ENCODE assay signal across 1 fruit fly cellular context in the genomic region with DNA sequence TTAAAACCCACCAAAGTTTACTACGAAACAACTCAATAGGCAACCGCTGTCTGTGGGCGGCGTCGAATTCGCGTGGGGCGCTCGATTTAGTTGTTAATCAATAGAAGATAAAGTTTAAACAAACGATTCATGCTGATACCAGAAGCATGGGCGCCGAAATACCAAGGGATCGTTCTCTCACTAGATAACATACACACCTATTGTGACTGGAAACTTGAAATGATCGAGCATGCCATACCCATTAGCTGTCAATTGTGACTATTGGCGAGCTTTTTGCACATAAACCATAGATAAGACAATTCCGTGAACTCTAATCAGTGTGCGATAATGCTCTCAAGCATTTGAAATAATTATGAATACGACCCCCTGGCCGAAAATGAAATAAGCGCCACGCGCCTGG.
TF ChIP-seq lines count a peak whose summit lies in the region.

No protein-coding gene starts in this region.

TF ChIP-seq in whole organism, embryonic, 481 proteins besides CTCF, POLR2A, EP300 and RAD21 (continued from another document and continues in another):
- TF ChIP-seq MTF-1 (GFP tag; optimal IDR thresholded peaks at IDR 0.05; lab: Kevin White, UChicago; ENCODE audit: borderline replicate concordance) (no peak), CG31441 (GFP tag; IDR thresholded peaks at IDR 0.05; lab: Robert Waterston, UW) (no peak; the same call in 1 of the 2 replicates), wdn (GFP tag; IDR thresholded peaks at IDR 0.05; lab: Robert Waterston, UW) (peak; percentile 65), pfk (GFP tag; optimal IDR thresholded peaks at IDR 0.05; lab: Kevin White, UChicago) (no peak), CG17359 (tag; optimal IDR thresholded peaks at IDR 0.05; lab: Kevin White, UChicago) (peak; percentile 80), CG16863 (GFP tag; optimal IDR thresholded peaks at IDR 0.05; lab: Kevin White, UChicago) (peak; percentile 60), seq (GFP tag; IDR thresholded peaks at IDR 0.05; lab: Robert Waterston, UW) (peak; percentile 50; the same call in 1 of the 2 replicates), ci (GFP tag; IDR thresholded peaks at IDR 0.05; lab: Robert Waterston, UW) (peak; percentile 64; the same call in 2 of the 3 replicates), chn (GFP tag; optimal IDR thresholded peaks at IDR 0.05; lab: Kevin White, UChicago) (peak; percentile 74), gsb-n (tag; optimal IDR thresholded peaks at IDR 0.05; lab: Kevin White, UChicago) (peak; percentile 38), Dref (GFP tag; IDR thresholded peaks at IDR 0.05; lab: Robert Waterston, UW) (no peak), MESR4 (GFP tag; optimal IDR thresholded peaks at IDR 0.05; lab: Kevin White, UChicago) (no peak), slp2 (GFP tag; optimal IDR thresholded peaks at IDR 0.05; lab: Kevin White, UChicago) (peak; percentile 75), gce (GFP tag; IDR thresholded peaks at IDR 0.05; lab: Robert Waterston, UW) (no peak), CG13624 (GFP tag; optimal IDR thresholded peaks at IDR 0.05; lab: Kevin White, UChicago) (peak; percentile 56), run (tag; optimal IDR thresholded peaks at IDR 0.05; lab: Kevin White, UChicago) (peak; percentile 36), nmo (GFP tag; optimal IDR thresholded peaks at IDR 0.05; lab: Kevin White, UChicago) (peak; percentile 83), CG2199 (GFP tag; IDR thresholded peaks at IDR 0.05; lab: Robert Waterston, UW) (0 out of 3 replicates have a peak, but pooled peaks have one; percentile 50), CG11695 (GFP tag; IDR thresholded peaks at IDR 0.05; lab: Robert Waterston, UW) (peak; percentile 66), Atf3 (GFP tag; optimal IDR thresholded peaks at IDR 0.05; lab: Kevin White, UChicago) (peak; percentile 66), CG4820 (GFP tag; optimal IDR thresholded peaks at IDR 0.05; lab: Kevin White, UChicago) (peak; percentile 61), CG9932 (GFP tag; IDR thresholded peaks at IDR 0.05; lab: Robert Waterston, UW) (peak; percentile 85), grn (GFP tag; optimal IDR thresholded peaks at IDR 0.05; lab: Kevin White, UChicago) (peak; percentile 45), fu2 (GFP tag; optimal IDR thresholded peaks at IDR 0.05; lab: Kevin White, UChicago) (peak; percentile 79), amos (GFP tag; IDR thresholded peaks at IDR 0.05; lab: Robert Waterston, UW; ENCODE audit: partially characterized antibody) (no peak), HHEX (GFP tag; optimal IDR thresholded peaks at IDR 0.05; lab: Kevin White, UChicago) (peak; percentile 78), sug (tag; optimal IDR thresholded peaks at IDR 0.05; lab: Kevin White, UChicago) (peak; percentile 99), CG3995 (GFP tag; optimal IDR thresholded peaks at IDR 0.05; lab: Kevin White, UChicago) (peak; percentile 37), CkIIα-i1 (GFP tag; IDR thresholded peaks at IDR 0.05; lab: Robert Waterston, UW) (no peak), CG9609 (GFP tag; optimal IDR thresholded peaks at IDR 0.05; lab: Kevin White, UChicago) (peak; percentile 82), CG3838 (GFP tag; optimal IDR thresholded peaks at IDR 0.05; lab: Kevin White, UChicago) (peak; percentile 6), sqz (GFP tag; optimal IDR thresholded peaks at IDR 0.05; lab: Kevin White, UChicago) (no peak), CG11398 (GFP tag; optimal IDR thresholded peaks at IDR 0.05; lab: Kevin White, UChicago) (peak; percentile 58), CG10462 (GFP tag; optimal IDR thresholded peaks at IDR 0.05; lab: Kevin White, UChicago) (peak; percentile 2), CG8478 (optimal IDR thresholded peaks at IDR 0.05; lab: Kevin White, UChicago) (no peak), CG2712 (tag; optimal IDR thresholded peaks at IDR 0.05; lab: Kevin White, UChicago) (peak; percentile 81), CG6254 (GFP tag; optimal IDR thresholded peaks at IDR 0.05; lab: Kevin White, UChicago) (peak; percentile 23), Max (GFP tag; optimal IDR thresholded peaks at IDR 0.05; lab: Kevin White, UChicago) (peak; percentile 7), nom (GFP tag; optimal IDR thresholded peaks at IDR 0.05; lab: Kevin White, UChicago) (no peak), CG3726 (GFP tag; IDR thresholded peaks at IDR 0.05; lab: Robert Waterston, UW) (no peak), CG13894 (tag; optimal IDR thresholded peaks at IDR 0.05; lab: Kevin White, UChicago) (peak; percentile 31), dimm (GFP tag; IDR thresholded peaks at IDR 0.05; lab: Robert Waterston, UW) (0 out of 2 replicates have a peak, but pooled peaks have one; percentile 3), CG1647 (GFP tag; optimal IDR thresholded peaks at IDR 0.05; lab: Kevin White, UChicago) (peak; percentile 81), CG4730 (GFP tag; IDR thresholded peaks at IDR 0.05; lab: Robert Waterston, UW) (peak; percentile 55; the same call in 1 of the 2 replicates), CG31224 (GFP tag; IDR thresholded peaks at IDR 0.05; lab: Robert Waterston, UW) (peak; percentile 75), ro (GFP tag; IDR thresholded peaks at IDR 0.05; lab: Robert Waterston, UW) (no peak; the same call in 1 of the 2 replicates), Dfd (GFP tag; optimal IDR thresholded peaks at IDR 0.05; lab: Kevin White, UChicago) (no peak), ERR (GFP tag; optimal IDR thresholded peaks at IDR 0.05; lab: Kevin White, UChicago) (peak; percentile 68), GATAe (GFP tag; conservative IDR thresholded peaks at IDR 0.05; lab: Robert Waterston, UW) (peak; percentile 85), dan (GFP tag; IDR thresholded peaks at IDR 0.05; lab: Robert Waterston, UW) (no peak), CoRest (tag; optimal IDR thresholded peaks at IDR 0.05; lab: Kevin White, UChicago) (peak; percentile 84), Sin3A (optimal IDR thresholded peaks at IDR 0.05; lab: Kevin White, UChicago) (no peak), CG4424 (GFP tag; optimal IDR thresholded peaks at IDR 0.05; lab: Kevin White, UChicago) (peak; percentile 47), CG1024 (GFP tag; IDR thresholded peaks at IDR 0.05; lab: Robert Waterston, UW) (no peak), mirr (GFP tag; optimal IDR thresholded peaks at IDR 0.05; lab: Kevin White, UChicago) (peak; percentile 71), CG17912 (GFP tag; optimal IDR thresholded peaks at IDR 0.05; lab: Kevin White, UChicago) (no peak), Nf-YB (GFP tag; optimal IDR thresholded peaks at IDR 0.05; lab: Kevin White, UChicago) (peak; percentile 46), CG11456 (GFP tag; IDR thresholded peaks at IDR 0.05; lab: Robert Waterston, UW) (peak; percentile 72; the same call in 2 of the 3 replicates), zfh2 (GFP tag; optimal IDR thresholded peaks at IDR 0.05; lab: Kevin White, UChicago) (peak; percentile 83), Atf6 (GFP tag; IDR thresholded peaks at IDR 0.05; lab: Robert Waterston, UW) (peak; percentile 76), eve (GFP tag; optimal IDR thresholded peaks at IDR 0.05; lab: Kevin White, UChicago) (peak in 1 of 2 experiments; percentile 87), tna (GFP tag; IDR thresholded peaks at IDR 0.05; lab: Robert Waterston, UW; ENCODE audit: partially characterized antibody) (no peak), Hr78 (GFP tag; optimal IDR thresholded peaks at IDR 0.05; lab: Kevin White, UChicago) (no peak), Poxn (GFP tag; IDR thresholded peaks at IDR 0.05; lab: Robert Waterston, UW) (no peak), Usf (GFP tag; optimal IDR thresholded peaks at IDR 0.05; lab: Kevin White, UChicago) (peak; percentile 28), Hr51 (GFP tag; optimal IDR thresholded peaks at IDR 0.05; lab: Kevin White, UChicago) (peak; percentile 9 to 88), HLH3B (GFP tag; IDR thresholded peaks at IDR 0.05; lab: Robert Waterston, UW) (peak; percentile 81), CG12236 (GFP tag; optimal IDR thresholded peaks at IDR 0.05; lab: Kevin White, UChicago) (peak; percentile 8), fd64A (GFP tag; optimal IDR thresholded peaks at IDR 0.05; lab: Kevin White, UChicago) (no peak), sr (GFP tag; IDR thresholded peaks at IDR 0.05; lab: Robert Waterston, UW) (peak; percentile 91), D19A (tag; optimal IDR thresholded peaks at IDR 0.05; lab: Kevin White, UChicago) (peak; percentile 48), otp (GFP tag; IDR thresholded peaks at IDR 0.05; lab: Robert Waterston, UW) (0 out of 3 replicates have a peak, but pooled peaks have one; percentile 53), dati (GFP tag; IDR thresholded peaks at IDR 0.05; lab: Robert Waterston, UW) (0 out of 2 replicates have a peak, but pooled peaks have one; percentile 21), Stat92E (GFP tag; optimal IDR thresholded peaks at IDR 0.05; lab: Kevin White, UChicago) (no peak), CG8388 (GFP tag; optimal IDR thresholded peaks at IDR 0.05; lab: Kevin White, UChicago) (peak; percentile 63), E2f2 (GFP tag; IDR thresholded peaks at IDR 0.05; lab: Robert Waterston, UW) (peak; percentile 43; the same call in 1 of the 2 replicates), CG7786 (GFP tag; optimal IDR thresholded peaks at IDR 0.05; lab: Kevin White, UChicago) (peak; percentile 78), CG2202 (tag; optimal IDR thresholded peaks at IDR 0.05; lab: Kevin White, UChicago) (no peak), vnd (GFP tag; IDR thresholded peaks at IDR 0.05; lab: Robert Waterston, UW; ENCODE audit: partially characterized antibody) (no peak), Bteb2 (GFP tag; optimal IDR thresholded peaks at IDR 0.05; lab: Kevin White, UChicago) (peak; percentile 60), CG12942 (GFP tag; optimal IDR thresholded peaks at IDR 0.05; lab: Kevin White, UChicago) (peak; percentile 72), CG3065 (GFP tag; optimal IDR thresholded peaks at IDR 0.05; lab: Kevin White, UChicago) (peak; percentile 29), CG5245 (GFP tag; optimal IDR thresholded peaks at IDR 0.05; lab: Kevin White, UChicago) (peak; percentile 55), sisA (GFP tag; IDR thresholded peaks at IDR 0.05; lab: Robert Waterston, UW) (peak; percentile 81), p53 (GFP tag; optimal IDR thresholded peaks at IDR 0.05; lab: Kevin White, UChicago) (peak; percentile 58), hth (optimal IDR thresholded peaks at IDR 0.05; lab: Kevin White, UChicago) (no peak), Doc2 (GFP tag; IDR thresholded peaks at IDR 0.05; lab: Robert Waterston, UW) (0 out of 2 replicates have a peak, but pooled peaks have one; percentile 23), CG14014 (GFP tag; IDR thresholded peaks at IDR 0.05; lab: Robert Waterston, UW) (peak; percentile 66), Aef1 (GFP tag; IDR thresholded peaks at IDR 0.05; lab: Robert Waterston, UW) (peak; percentile 63), dmrt11E (tag; optimal IDR thresholded peaks at IDR 0.05; lab: Kevin White, UChicago) (no peak), CG5953 (GFP tag; IDR thresholded peaks at IDR 0.05; lab: Robert Waterston, UW) (peak; percentile 68; the same call in 1 of the 2 replicates), grau (tag; optimal IDR thresholded peaks at IDR 0.05; lab: Kevin White, UChicago) (peak; percentile 81), CG32772 (GFP tag; IDR thresholded peaks at IDR 0.05; lab: Robert Waterston, UW) (peak; percentile 66), Awh (GFP tag; IDR thresholded peaks at IDR 0.05; lab: Robert Waterston, UW) (peak; percentile 50), CG5180 (GFP tag; optimal IDR thresholded peaks at IDR 0.05; lab: Kevin White, UChicago) (peak; percentile 38), Pdp1 (GFP tag; optimal IDR thresholded peaks at IDR 0.05; lab: Kevin White, UChicago) (peak; percentile 73 to 82), CG2120 (GFP tag; optimal IDR thresholded peaks at IDR 0.05; lab: Kevin White, UChicago) (peak; percentile 91), CG32767 (GFP tag; IDR thresholded peaks at IDR 0.05; lab: Robert Waterston, UW) (peak; percentile 52), CG2875 (GFP tag; optimal IDR thresholded peaks at IDR 0.05; lab: Kevin White, UChicago) (peak; percentile 8), Sry-β (GFP tag; optimal IDR thresholded peaks at IDR 0.05; lab: Kevin White, UChicago) (no peak), stwl (tag; optimal IDR thresholded peaks at IDR 0.05; lab: Kevin White, UChicago) (no peak), gsb (GFP tag; IDR thresholded peaks at IDR 0.05; lab: Robert Waterston, UW) (peak; percentile 54; the same call in 1 of the 2 replicates), CG6689 (GFP tag; IDR thresholded peaks at IDR 0.05; lab: Robert Waterston, UW) (peak; percentile 58), lov (optimal IDR thresholded peaks at IDR 0.05; lab: Kevin White, UChicago) (no peak), lov (GFP tag; IDR thresholded peaks at IDR 0.05; lab: Robert Waterston, UW) (no peak), slou (GFP tag; optimal IDR thresholded peaks at IDR 0.05; lab: Kevin White, UChicago) (no peak), BEAF-32 (GFP tag; optimal IDR thresholded peaks at IDR 0.05; lab: Kevin White, UChicago) (no peak), pzg (GFP tag; optimal IDR thresholded peaks at IDR 0.05; lab: Kevin White, UChicago) (no peak), wor (GFP tag; IDR thresholded peaks at IDR 0.05; lab: Robert Waterston, UW) (peak; percentile 62), chif (GFP tag; optimal IDR thresholded peaks at IDR 0.05; lab: Kevin White, UChicago) (peak; percentile 58 to 63), hbn (GFP tag; IDR thresholded peaks at IDR 0.05; lab: Robert Waterston, UW; ENCODE audit: partially characterized antibody) (no peak), tll (GFP tag; optimal IDR thresholded peaks at IDR 0.05; lab: Kevin White, UChicago) (no peak), Neu2 (GFP tag; optimal IDR thresholded peaks at IDR 0.05; lab: Kevin White, UChicago; ENCODE audit: borderline replicate concordance) (no peak), tin (GFP tag; optimal IDR thresholded peaks at IDR 0.05; lab: Kevin White, UChicago) (peak; percentile 28), CG4282 (GFP tag; optimal IDR thresholded peaks at IDR 0.05; lab: Kevin White, UChicago) (peak; percentile 57), C15 (GFP tag; IDR thresholded peaks at IDR 0.05; lab: Robert Waterston, UW) (0 out of 3 replicates have a peak, but pooled peaks have one; percentile 38), ato (GFP tag; IDR thresholded peaks at IDR 0.05; lab: Robert Waterston, UW; ENCODE audit: partially characterized antibody) (no peak), CG15011 (GFP tag; optimal IDR thresholded peaks at IDR 0.05; lab: Kevin White, UChicago) (peak; percentile 29), CG32532 (GFP tag; IDR thresholded peaks at IDR 0.05; lab: Robert Waterston, UW) (peak; percentile 84), Oli (tag; optimal IDR thresholded peaks at IDR 0.05; lab: Kevin White, UChicago) (peak; percentile 84), nerfin-1 (tag; optimal IDR thresholded peaks at IDR 0.05; lab: Kevin White, UChicago) (peak; percentile 59), CG30020 (tag; optimal IDR thresholded peaks at IDR 0.05; lab: Kevin White, UChicago) (no peak), tx (GFP tag; optimal IDR thresholded peaks at IDR 0.05; lab: Kevin White, UChicago) (peak; percentile 79), CG10267 (tag; optimal IDR thresholded peaks at IDR 0.05; lab: Kevin White, UChicago) (no peak), her (GFP tag; optimal IDR thresholded peaks at IDR 0.05; lab: Kevin White, UChicago) (peak; percentile 80)
